Worm (Caenorhabditis elegans) whole organism, midembryonic: ENCODE data around the gene fbxb-97.

Source experiments
- flt-1 ChIP-seq: fragments of 200-800 bp; sonication (Bioruptor generic); IDR thresholded peaks from 2 replicates; pipeline ENCODE4 v1.3.6; 2022; ENCODE audit warnings: missing genetic modification characterization, missing compliant biosample characterization
- klf-2 ChIP-seq: fragments of 200-800 bp; sonication (Bioruptor generic); conservative IDR thresholded peaks from 2 replicates; pipeline ENCODE4 v1.3.6; 2022; ENCODE audit warnings: missing genetic modification reagents, missing genetic modification characterization, missing compliant biosample characterization
- med-1 ChIP-seq: sonication (generic microtip); optimal IDR thresholded peaks from 2 replicates; lab custom pipeline; 2017; ENCODE audit warnings: missing genetic modification characterization, mild to moderate bottlenecking, missing compliant biosample characterization, antibody characterized with exemption, missing genetic modification reagents; ENCODE audit not compliant: insufficient read depth
- ref-1 ChIP-seq: fragments of 200-800 bp; sonication (Bioruptor generic); conservative IDR thresholded peaks from 2 replicates; pipeline ENCODE4 v1.3.6; 2022; ENCODE audit warnings: missing genetic modification reagents, missing genetic modification characterization, missing compliant biosample characterization
- ztf-23 ChIP-seq: fragments of 200-800 bp; sonication (Bioruptor generic); IDR thresholded peaks from 2 replicates; pipeline ENCODE4 v1.3.6; 2022; ENCODE audit warnings: missing genetic modification reagents, missing genetic modification characterization, missing compliant biosample characterization

ce11 chrII:1848109-1848508 lies at the start of gene fbxb-97:
- TF ChIP-seq klf-2 (GFP tag; lab: Robert Waterston, UW) = no peak
- no peak for TF ChIP-seq ref-1 (GFP tag; lab: Robert Waterston, UW)
- no peak for TF ChIP-seq med-1 (GFP tag; lab: Kevin White, UChicago)
- no peak for TF ChIP-seq flt-1 (GFP tag; lab: Robert Waterston, UW)
- no peak for TF ChIP-seq ztf-23 (GFP tag; lab: Robert Waterston, UW)
